Fruit fly (Drosophila melanogaster) whole organism, embryonic: ENCODE measurements around the gene NELF-B.

ENCODE experiments used
- Aef1 ChIP-seq: fragments of 200-800 bp; sonication (Bioruptor generic); IDR thresholded peaks from 3 replicates; pipeline ENCODE4 v1.3.6; 2022; ENCODE audit warnings: missing biosample characterization, missing genetic modification characterization
- Atf-2 ChIP-seq: fragments of 200-800 bp; sonication (Bioruptor generic); optimal IDR thresholded peaks from 2 replicates; lab custom pipeline; 2016; ENCODE audit warnings: missing biosample characterization, missing genetic modification characterization
- CG10321 ChIP-seq: fragments of 200-800 bp; sonication (Bioruptor generic); IDR thresholded peaks from 2 replicates; pipeline ENCODE4 v1.3.6; 2022; ENCODE audit warnings: missing biosample characterization, missing genetic modification characterization
- CG10565 ChIP-seq: fragments of 200-800 bp; sonication (Bioruptor generic); optimal IDR thresholded peaks from 3 replicates; lab custom pipeline; 2016; ENCODE audit warnings: missing biosample characterization, mild to moderate bottlenecking, missing genetic modification characterization
- CG11695 ChIP-seq: fragments of 200-800 bp; sonication (Bioruptor generic); IDR thresholded peaks from 3 replicates; pipeline ENCODE4 v1.3.6; 2022; ENCODE audit warnings: missing biosample characterization, missing genetic modification characterization
- CG12299 ChIP-seq: fragments of 200-800 bp; sonication (Bioruptor generic); optimal IDR thresholded peaks from 2 replicates; lab custom pipeline; 2018; ENCODE audit warnings: missing biosample characterization, mild to moderate bottlenecking, missing genetic modification characterization
- CG14441 ChIP-seq: fragments of 200-800 bp; sonication (Bioruptor generic); IDR thresholded peaks from 2 replicates; pipeline ENCODE4 v1.3.6; 2022; ENCODE audit warnings: missing biosample characterization, missing genetic modification characterization
- CG15073 ChIP-seq: fragments of 200-800 bp; sonication (Bioruptor generic); optimal IDR thresholded peaks from 2 replicates; lab custom pipeline; 2016; ENCODE audit warnings: missing biosample characterization, missing genetic modification characterization
- CG15479 ChIP-seq: fragments of 200-800 bp; sonication (Bioruptor generic); optimal IDR thresholded peaks from 3 replicates; lab custom pipeline; 2019; ENCODE audit warnings: missing biosample characterization, mild to moderate bottlenecking, missing genetic modification characterization, moderate library complexity
- CG15696 ChIP-seq: fragments of 200-800 bp; sonication (Bioruptor generic); optimal IDR thresholded peaks from 2 replicates; lab custom pipeline; 2019; ENCODE audit warnings: missing biosample characterization, mild to moderate bottlenecking, missing genetic modification characterization, moderate library complexity
- CG17912 ChIP-seq: fragments of 200-800 bp; sonication (Bioruptor generic); optimal IDR thresholded peaks from 2 replicates; lab custom pipeline; 2018; ENCODE audit warnings: missing biosample characterization, mild to moderate bottlenecking, missing genetic modification characterization
- CG2202 ChIP-seq: fragments of 200-800 bp; sonication (Bioruptor generic); optimal IDR thresholded peaks from 2 replicates; lab custom pipeline; 2018; ENCODE audit warnings: missing biosample characterization, mild to moderate bottlenecking, missing genetic modification characterization
- CG3065 ChIP-seq: fragments of 200-800 bp; sonication (Bioruptor generic); optimal IDR thresholded peaks from 2 replicates; lab custom pipeline; 2016; ENCODE audit warnings: missing biosample characterization, missing genetic modification characterization
- CG33557 ChIP-seq: fragments of 200-800 bp; sonication (Bioruptor generic); optimal IDR thresholded peaks from 2 replicates; lab custom pipeline; 2019; ENCODE audit warnings: missing biosample characterization, mild to moderate bottlenecking, missing genetic modification characterization, moderate library complexity
- CG6689 ChIP-seq: fragments of 200-800 bp; sonication (Bioruptor generic); IDR thresholded peaks from 2 replicates; pipeline ENCODE4 v1.3.6; 2022; ENCODE audit warnings: missing biosample characterization, missing genetic modification characterization
- CG6854 ChIP-seq: fragments of 200-800 bp; sonication (Bioruptor generic); optimal IDR thresholded peaks from 3 replicates; lab custom pipeline; 2017; ENCODE audit warnings: missing biosample characterization, mild to moderate bottlenecking, missing genetic modification characterization
- CG8388 ChIP-seq: fragments of 200-800 bp; sonication (Bioruptor generic); optimal IDR thresholded peaks from 2 replicates; lab custom pipeline; 2019; ENCODE audit warnings: missing biosample characterization, mild to moderate bottlenecking, missing genetic modification characterization, moderate library complexity
- CG9876 ChIP-seq: fragments of 200-800 bp; sonication (Bioruptor generic); optimal IDR thresholded peaks from 2 replicates; lab custom pipeline; 2016; ENCODE audit warnings: missing biosample characterization, missing genetic modification characterization
- CoRest ChIP-seq: fragments of 200-800 bp; sonication (Bioruptor generic); optimal IDR thresholded peaks from 3 replicates; lab custom pipeline; 2018; ENCODE audit warnings: missing biosample characterization, mild to moderate bottlenecking, missing genetic modification characterization, moderate library complexity
- E2f2 ChIP-seq: fragments of 200-800 bp; sonication (Bioruptor generic); IDR thresholded peaks from 2 replicates; pipeline ENCODE4 v1.3.6; 2022; ENCODE audit warnings: missing biosample characterization, missing genetic modification characterization
- Eip74EF ChIP-seq, 2 experiments: fragments of 200-800 bp in 1 of 2; fragments of >200 bp in 1 of 2; sonication (Bioruptor generic) in 1 of 2; optimal IDR thresholded peaks; 2 replicates each; lab custom pipeline; 2017 to 2019; ENCODE audit warnings: missing biosample characterization in 2 of 2, missing genetic modification characterization in 2 of 2, mild to moderate bottlenecking in 1 of 2, moderate library complexity in 1 of 2
- Fer2 ChIP-seq: fragments of 200-800 bp; sonication (Bioruptor generic); optimal IDR thresholded peaks from 2 replicates; lab custom pipeline; 2018; ENCODE audit warnings: missing biosample characterization, mild to moderate bottlenecking, missing genetic modification characterization, moderate library complexity
- HHEX ChIP-seq: fragments of 200-800 bp; sonication (Bioruptor generic); optimal IDR thresholded peaks from 3 replicates; lab custom pipeline; 2017; ENCODE audit warnings: missing biosample characterization, mild to moderate bottlenecking, missing genetic modification characterization, missing genetic modification reagents
- Hey ChIP-seq: fragments of 200-800 bp; sonication (Bioruptor generic); optimal IDR thresholded peaks from 3 replicates; lab custom pipeline; 2018; ENCODE audit warnings: missing biosample characterization, mild to moderate bottlenecking, missing genetic modification characterization
- Sox102F ChIP-seq: fragments of 200-800 bp; sonication (Bioruptor generic); optimal IDR thresholded peaks from 2 replicates; lab custom pipeline; 2018; ENCODE audit warnings: missing biosample characterization, mild to moderate bottlenecking, missing genetic modification characterization, moderate library complexity
- YL-1 ChIP-seq: fragments of 200-800 bp; sonication (Bioruptor generic); optimal IDR thresholded peaks from 3 replicates; lab custom pipeline; 2017; ENCODE audit warnings: missing biosample characterization, mild to moderate bottlenecking, missing genetic modification characterization
- ab ChIP-seq: fragments of 200-800 bp; sonication (Bioruptor generic); optimal IDR thresholded peaks from 2 replicates; lab custom pipeline; 2016; ENCODE audit warnings: missing biosample characterization, missing genetic modification characterization
- al ChIP-seq: fragments of 200-800 bp; sonication (Bioruptor generic); IDR thresholded peaks from 2 replicates; pipeline ENCODE4 v1.3.6; 2022; ENCODE audit warnings: missing biosample characterization, missing genetic modification characterization
- bbx ChIP-seq: fragments of 200-800 bp; sonication (Bioruptor generic); IDR thresholded peaks from 2 replicates; pipeline ENCODE4 v1.3.6; 2022; ENCODE audit warnings: missing biosample characterization, missing genetic modification characterization; ENCODE audit not compliant: partially characterized antibody
- chinmo ChIP-seq: fragments of 200-800 bp; sonication (Bioruptor generic); IDR thresholded peaks from 4 replicates; pipeline ENCODE4 v1.3.6; 2022; ENCODE audit warnings: missing biosample characterization, missing genetic modification characterization; ENCODE audit not compliant: partially characterized antibody
- corto ChIP-seq: fragments of 200-800 bp; sonication (Bioruptor generic); optimal IDR thresholded peaks from 2 replicates; lab custom pipeline; 2016; ENCODE audit warnings: missing biosample characterization, mild to moderate bottlenecking, missing genetic modification characterization, moderate library complexity
- dm ChIP-seq: fragments of 200-800 bp; sonication (Bioruptor generic); optimal IDR thresholded peaks from 3 replicates; lab custom pipeline; 2016; ENCODE audit warnings: missing biosample characterization, missing genetic modification characterization
- en ChIP-seq: fragments of 200-800 bp; sonication (Bioruptor generic); optimal IDR thresholded peaks from 2 replicates; lab custom pipeline; 2016; ENCODE audit warnings: missing biosample characterization, missing genetic modification characterization
- ewg ChIP-seq: fragments of 200-800 bp; sonication (Bioruptor generic); optimal IDR thresholded peaks from 3 replicates; lab custom pipeline; 2017; ENCODE audit warnings: mild to moderate bottlenecking, missing biosample characterization, missing genetic modification reagents, missing genetic modification characterization
- fd96Cb ChIP-seq: fragments of 200-800 bp; sonication (Bioruptor generic); optimal IDR thresholded peaks from 2 replicates; lab custom pipeline; 2018; ENCODE audit warnings: missing biosample characterization, mild to moderate bottlenecking, missing genetic modification characterization, moderate library complexity
- gt ChIP-seq: fragments of 200-800 bp; sonication (Bioruptor generic); IDR thresholded peaks from 2 replicates; pipeline ENCODE4 v1.3.6; 2022; ENCODE audit warnings: missing biosample characterization, missing genetic modification characterization
- h ChIP-seq: fragments of >200 bp; optimal IDR thresholded peaks from 2 replicates; lab custom pipeline; 2017
- ham ChIP-seq: fragments of 200-800 bp; sonication (Bioruptor generic); IDR thresholded peaks from 2 replicates; pipeline ENCODE4 v1.3.6; 2022; ENCODE audit warnings: missing biosample characterization, missing genetic modification characterization
- her ChIP-seq: fragments of 200-800 bp; sonication (Bioruptor generic); optimal IDR thresholded peaks from 2 replicates; lab custom pipeline; 2016; ENCODE audit warnings: missing biosample characterization, missing genetic modification characterization
- inv ChIP-seq: fragments of 200-800 bp; sonication (Bioruptor generic); IDR thresholded peaks from 2 replicates; pipeline ENCODE4 v1.3.6; 2022; ENCODE audit warnings: missing biosample characterization, missing genetic modification characterization; ENCODE audit not compliant: partially characterized antibody
- lbe ChIP-seq: fragments of 200-800 bp; sonication (Bioruptor generic); optimal IDR thresholded peaks from 2 replicates; lab custom pipeline; 2016; ENCODE audit warnings: missing biosample characterization, mild to moderate bottlenecking, missing genetic modification characterization
- oc ChIP-seq: fragments of 200-800 bp; sonication (Bioruptor generic); optimal IDR thresholded peaks from 2 replicates; lab custom pipeline; 2018; ENCODE audit warnings: missing biosample characterization, mild to moderate bottlenecking, missing genetic modification characterization, moderate library complexity
- odd ChIP-seq: fragments of 200-800 bp; sonication (Bioruptor generic); optimal IDR thresholded peaks from 2 replicates; lab custom pipeline; 2017; ENCODE audit warnings: missing biosample characterization, mild to moderate bottlenecking, missing genetic modification characterization
- pros ChIP-seq: fragments of 200-800 bp; sonication (Bioruptor generic); optimal IDR thresholded peaks from 3 replicates; lab custom pipeline; 2019; ENCODE audit warnings: missing biosample characterization, mild to moderate bottlenecking, missing genetic modification characterization, moderate library complexity
- rib ChIP-seq: fragments of 200-800 bp; sonication (Bioruptor generic); IDR thresholded peaks from 2 replicates; pipeline ENCODE4 v1.3.6; 2022; ENCODE audit warnings: missing biosample characterization, missing genetic modification characterization
- row ChIP-seq: fragments of 200-800 bp; sonication (Bioruptor generic); IDR thresholded peaks from 3 replicates; pipeline ENCODE4 v1.3.6; 2022; ENCODE audit warnings: missing biosample characterization, missing genetic modification characterization
- sc ChIP-seq, 3 experiments: fragments of >200 bp in 2 of 3; fragments of 200-800 bp in 1 of 3; sonication (Bioruptor generic) in 1 of 3; optimal IDR thresholded peaks; 2 replicates in 2 of 3; 3 replicates in 1 of 3; lab custom pipeline; 2017; ENCODE audit warnings: mild to moderate bottlenecking in 1 of 3, missing biosample characterization in 1 of 3, missing genetic modification characterization in 1 of 3, missing genetic modification reagents in 1 of 3
- sim ChIP-seq: fragments of 200-800 bp; sonication (Bioruptor generic); IDR thresholded peaks from 2 replicates; pipeline ENCODE4 v1.3.6; 2022; ENCODE audit warnings: missing biosample characterization, missing genetic modification characterization
- trh ChIP-seq: fragments of 200-800 bp; sonication (Bioruptor generic); optimal IDR thresholded peaks from 2 replicates; lab custom pipeline; 2016; ENCODE audit warnings: missing biosample characterization, missing genetic modification characterization
- z ChIP-seq: fragments of 200-800 bp; sonication (Bioruptor generic); IDR thresholded peaks from 3 replicates; pipeline ENCODE4 v1.3.6; 2022; ENCODE audit warnings: missing biosample characterization, missing genetic modification characterization
- zen ChIP-seq: fragments of 200-800 bp; sonication (Bioruptor generic); optimal IDR thresholded peaks from 3 replicates; lab custom pipeline; 2018; ENCODE audit warnings: missing biosample characterization, mild to moderate bottlenecking, missing genetic modification characterization, moderate library complexity

NELF-B gene

DNA sequence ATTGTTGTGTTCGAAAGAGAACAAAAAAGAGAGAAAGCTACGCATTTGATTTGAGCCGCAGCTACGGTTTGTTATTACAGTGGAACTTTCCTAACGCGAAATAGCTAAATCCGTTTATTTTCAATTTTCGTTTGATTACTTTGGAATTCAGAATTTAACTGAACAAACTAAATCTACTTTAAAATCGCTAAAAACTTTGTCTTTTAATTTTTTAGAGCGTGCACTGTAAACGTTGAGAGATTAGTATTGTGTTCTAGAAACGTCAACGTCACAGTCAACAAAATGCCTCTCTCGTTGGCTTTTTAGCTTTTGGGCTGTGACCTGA is 35.5 kb downstream of the NELF-B start (continued):
- TF ChIP-seq odd (no peak), Eip74EF (GFP tag; optimal IDR thresholded peaks at IDR 0.05; lab: Kevin White, UChicago) (peak in 1 of 2 experiments; percentile 36), CG33557 (no peak), Fer2 (tag; lab: Kevin White, UChicago) (no peak), trh (no peak), CG6854 (GFP tag; lab: Kevin White, UChicago) (no peak), CG12299 (peak; percentile 46), en (GFP tag; lab: Kevin White, UChicago) (peak; percentile 33), ewg (peak; percentile 29), CG10565 (GFP tag; lab: Kevin White, UChicago) (no peak), ham (no peak), ab (GFP tag; lab: Kevin White, UChicago) (peak; percentile 1), CG17912 (no peak), YL-1 (GFP tag; lab: Kevin White, UChicago) (no peak), CG15073 (GFP tag; lab: Kevin White, UChicago) (no peak), Aef1 (GFP tag; lab: Robert Waterston, UW) (peak; percentile 73), CoRest (tag; lab: Kevin White, UChicago) (peak; percentile 67), CG15479 (GFP tag; lab: Kevin White, UChicago) (no peak), CG10321 (GFP tag; lab: Robert Waterston, UW) (peak; percentile 43; the same call in 1 of the 2 replicates), chinmo (GFP tag; lab: Robert Waterston, UW) (no peak), Hey (no peak), CG9876 (GFP tag; lab: Kevin White, UChicago) (no peak), dm (peak; percentile 26), inv (GFP tag; lab: Robert Waterston, UW) (no peak), z (GFP tag; lab: Robert Waterston, UW) (0 out of 3 replicates have a peak, but pooled peaks have one; percentile 6), sc (optimal IDR thresholded peaks at IDR 0.05; lab: Kevin White, UChicago) (no peak), sc (GFP tag; optimal IDR thresholded peaks at IDR 0.05; lab: Kevin White, UChicago) (peak; percentile 17), CG15696 (tag; lab: Kevin White, UChicago) (no peak), row (GFP tag; lab: Robert Waterston, UW) (peak; percentile 86), al (GFP tag; lab: Robert Waterston, UW) (peak; percentile 65), her (peak; percentile 48), CG6689 (GFP tag; lab: Robert Waterston, UW) (peak; percentile 80), gt (GFP tag; lab: Robert Waterston, UW) (no peak), Sox102F (GFP tag; lab: Kevin White, UChicago) (peak; percentile 78), CG11695 (GFP tag; lab: Robert Waterston, UW) (peak; percentile 78), CG3065 (GFP tag; lab: Kevin White, UChicago) (no peak), pros (GFP tag; lab: Kevin White, UChicago) (no peak), lbe (GFP tag; lab: Kevin White, UChicago) (no peak), rib (no peak), h (no peak), CG14441 (GFP tag; lab: Robert Waterston, UW) (peak; percentile 82), E2f2 (GFP tag; lab: Robert Waterston, UW) (peak; percentile 49), zen (no peak), bbx (GFP tag; lab: Robert Waterston, UW) (no peak), fd96Cb (tag; lab: Kevin White, UChicago) (peak; percentile 59), CG2202 (tag; lab: Kevin White, UChicago) (no peak), Atf-2 (peak; percentile 15), oc (tag; lab: Kevin White, UChicago) (peak; percentile 77), corto (GFP tag; lab: Kevin White, UChicago) (no peak), CG8388 (GFP tag; lab: Kevin White, UChicago) (peak; percentile 66), HHEX (GFP tag; lab: Kevin White, UChicago) (peak; percentile 66), sim (GFP tag; lab: Robert Waterston, UW) (no peak)
